Worm (Caenorhabditis elegans) whole organism, late embryonic: Measurements from ENCODE around the gene ifc-1.

ENCODE experiments used
- ama-1 ChIP-seq: fragments of 150-350 bp; optimal IDR thresholded peaks from 2 replicates; lab custom pipeline; 2014
- elt-2 ChIP-seq: sonication (generic microtip); optimal IDR thresholded peaks from 2 replicates; lab custom pipeline; 2016; ENCODE audit warnings: missing genetic modification reagents, missing genetic modification characterization, missing compliant biosample characterization
- fkh-10 ChIP-seq: fragments of 150-350 bp; optimal IDR thresholded peaks from 2 replicates; lab custom pipeline; 2014; ENCODE audit warnings: missing biosample characterization, missing genetic modification reagents, missing genetic modification characterization
- nfya-1 ChIP-seq: sonication (generic microtip); optimal IDR thresholded peaks from 2 replicates; lab custom pipeline; 2017; ENCODE audit warnings: missing genetic modification characterization, mild to moderate bottlenecking, missing compliant biosample characterization, antibody characterized with exemption, moderate library complexity
- npax-4 ChIP-seq: sonication (generic microtip); optimal IDR thresholded peaks from 2 replicates; lab custom pipeline; 2016; ENCODE audit warnings: missing genetic modification characterization, missing compliant biosample characterization
- pag-3 ChIP-seq: sonication (generic microtip); optimal IDR thresholded peaks from 2 replicates; lab custom pipeline; 2016; ENCODE audit warnings: missing compliant biosample characterization, missing genetic modification characterization, borderline replicate concordance
- pha-4 ChIP-seq: fragments of 150-350 bp; optimal IDR thresholded peaks from 2 replicates; lab custom pipeline; 2018; ENCODE audit warnings: missing biosample characterization, missing genetic modification reagents, missing genetic modification characterization
- tbx-2 ChIP-seq: sonication (generic microtip); optimal IDR thresholded peaks from 2 replicates; lab custom pipeline; 2016; ENCODE audit warnings: missing genetic modification characterization, missing compliant biosample characterization
- zip-5 ChIP-seq: sonication (generic microtip); optimal IDR thresholded peaks from 2 replicates; lab custom pipeline; 2016; ENCODE audit warnings: missing genetic modification characterization, missing compliant biosample characterization

DNA sequence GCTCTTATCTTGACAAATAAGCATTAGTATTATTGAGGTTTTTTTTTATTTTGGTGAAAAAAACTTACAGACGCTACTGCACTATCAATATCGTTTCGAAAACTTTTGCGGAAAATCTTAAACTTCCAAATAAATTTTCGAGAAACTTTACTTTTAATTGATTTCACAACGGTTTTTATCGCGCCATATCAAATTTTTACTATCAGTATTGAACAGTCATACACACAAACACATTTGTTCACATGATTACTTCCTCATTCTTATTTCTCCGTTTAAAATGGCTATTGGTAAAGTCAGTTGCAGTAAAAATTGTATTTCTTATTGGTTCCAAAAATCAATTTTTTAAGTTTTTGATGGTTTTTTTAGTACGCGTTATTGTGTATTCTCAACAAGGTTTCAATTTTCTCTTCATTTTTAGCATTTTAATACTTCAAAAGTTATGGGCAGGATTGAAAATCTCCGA lies 15.0 kb downstream of the ifc-1 start, which contains the start of gene pals-32:
- TF ChIP-seq nfya-1 (tag; lab: Kevin White, UChicago) (no peak), elt-2 (no peak), ama-1 (lab: Kevin White, UChicago) (no peak), zip-5 (tag; lab: Kevin White, UChicago) (no peak), tbx-2 (no peak), fkh-10 (GFP tag; lab: Kevin White, UChicago) (no peak), pag-3 (tag; lab: Kevin White, UChicago) (no peak), npax-4 (tag; lab: Kevin White, UChicago) (no peak), pha-4 (tag; lab: Kevin White, UChicago) (no peak)
